Worm (Caenorhabditis elegans): Measurements from ENCODE around the gene pos-1.

DNA sequence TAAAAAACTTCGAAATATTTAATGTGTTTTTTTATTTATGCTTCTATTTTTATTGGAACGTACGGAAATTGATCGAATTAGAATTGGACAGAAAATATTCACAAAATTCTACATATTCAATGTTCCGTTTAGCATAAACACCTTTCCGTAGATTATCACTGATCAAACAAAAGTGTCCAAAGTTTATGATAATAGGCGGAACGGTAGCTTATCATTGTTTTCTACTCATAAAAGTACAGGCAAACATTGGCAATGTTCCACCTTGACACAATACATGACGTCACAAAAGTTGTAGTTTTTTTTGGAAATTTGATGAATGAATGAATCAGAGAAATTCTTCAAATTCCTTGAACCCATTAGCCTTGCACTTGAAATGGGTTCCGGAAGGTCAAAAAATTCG, 10.0 kb upstream of the pos-1 start:
- TF ChIP-seq him-1 (tag; optimal IDR thresholded peaks at IDR 0.05) (no peak), W03F9.2 (tag; optimal IDR thresholded peaks at IDR 0.05) (no peak), dao-5 (tag; optimal IDR thresholded peaks at IDR 0.05) (no peak)

Measured in whole organism, L4/young adult.